Fruit fly (Drosophila melanogaster) whole organism, wandering third instar larva: ENCODE measurements around the gene CkIIalpha-i3.

Experiments used
- Abd-B ChIP-seq: fragments of >200 bp; optimal IDR thresholded peaks from 2 replicates; lab custom pipeline; 2017; ENCODE audit warnings: missing biosample characterization, missing genetic modification characterization
- CG32264 ChIP-seq: fragments of 200-800 bp; sonication (Bioruptor generic); optimal IDR thresholded peaks from 2 replicates; lab custom pipeline; 2016; ENCODE audit warnings: missing biosample characterization, missing genetic modification characterization
- CG9705 ChIP-seq: fragments of 200-800 bp; sonication (Bioruptor generic); optimal IDR thresholded peaks from 2 replicates; lab custom pipeline; 2018; ENCODE audit warnings: missing biosample characterization, mild to moderate bottlenecking, missing genetic modification characterization
- CrebA ChIP-seq: fragments of 200-800 bp; sonication (Bioruptor generic); optimal IDR thresholded peaks from 2 replicates; lab custom pipeline; 2016; ENCODE audit warnings: missing biosample characterization, mild to moderate bottlenecking, missing genetic modification characterization, borderline replicate concordance
- Dfd ChIP-seq: fragments of >200 bp; optimal IDR thresholded peaks from 2 replicates; lab custom pipeline; 2017; ENCODE audit warnings: missing biosample characterization, missing genetic modification characterization
- Dif ChIP-seq: fragments of 200-275, 200-300 bp; sonication (Bioruptor generic); optimal IDR thresholded peaks from 2 replicates; lab custom pipeline; 2018; ENCODE audit warnings: missing biosample characterization, missing genetic modification characterization; ENCODE audit not compliant: partially characterized antibody
- GATAd ChIP-seq: sonication (Bioruptor generic); optimal IDR thresholded peaks from 2 replicates; lab custom pipeline; 2016; ENCODE audit warnings: missing biosample characterization, missing genetic modification characterization
- HLH106 ChIP-seq: fragments of 200-800 bp; optimal IDR thresholded peaks from 3 replicates; lab custom pipeline; 2019; ENCODE audit warnings: missing biosample characterization, mild to moderate bottlenecking, missing genetic modification characterization, moderate library complexity
- Hnf4 ChIP-seq: fragments of 200-800 bp; sonication (Bioruptor generic); optimal IDR thresholded peaks from 2 replicates; lab custom pipeline; 2016; ENCODE audit warnings: missing biosample characterization, mild to moderate bottlenecking, missing genetic modification characterization
- Hr78 ChIP-seq: fragments of >200 bp; optimal IDR thresholded peaks from 2 replicates; lab custom pipeline; 2017; ENCODE audit warnings: missing biosample characterization, missing genetic modification characterization
- Hr83 ChIP-seq: fragments of 200-300 bp; sonication (Bioruptor generic); optimal IDR thresholded peaks from 2 replicates; lab custom pipeline; 2016; ENCODE audit warnings: missing biosample characterization, mild to moderate bottlenecking, missing genetic modification characterization, moderate library complexity; ENCODE audit not compliant: poor library complexity, severe bottlenecking
- Jra ChIP-seq: sonication (Bioruptor generic); optimal IDR thresholded peaks from 2 replicates; lab custom pipeline; 2016; ENCODE audit warnings: missing biosample characterization, missing genetic modification characterization
- Mio ChIP-seq: sonication (Bioruptor generic); optimal IDR thresholded peaks from 2 replicates; lab custom pipeline; 2016; ENCODE audit warnings: missing biosample characterization, missing genetic modification characterization
- Myc ChIP-seq: fragments of >200 bp; optimal IDR thresholded peaks from 2 replicates; lab custom pipeline; 2017
- N ChIP-seq: fragments of >200 bp; optimal IDR thresholded peaks from 2 replicates; lab custom pipeline; 2018; ENCODE audit warnings: missing biosample characterization, missing external identifiers, missing genetic modification characterization
- OdsH ChIP-seq: fragments of 200-800 bp; sonication (Bioruptor generic); optimal IDR thresholded peaks from 2 replicates; lab custom pipeline; 2016; ENCODE audit warnings: missing biosample characterization, mild to moderate bottlenecking, missing genetic modification characterization
- Rel ChIP-seq, 2 experiments: fragments of 200-800 bp; sonication (Bioruptor generic) in 1 of 2; optimal IDR thresholded peaks; 2 replicates in 1 of 2; 3 replicates in 1 of 2; lab custom pipeline; 2016 to 2019; ENCODE audit warnings: mild to moderate bottlenecking in 2 of 2, missing biosample characterization in 2 of 2, missing genetic modification characterization in 2 of 2, moderate library complexity in 1 of 2
- Sp1 ChIP-seq: fragments of 200-800 bp; sonication (Bioruptor generic); optimal IDR thresholded peaks from 3 replicates; lab custom pipeline; 2019; ENCODE audit warnings: missing biosample characterization, mild to moderate bottlenecking, missing genetic modification characterization, moderate library complexity
- Vsx2 ChIP-seq: fragments of 200-300, 225-300 bp; sonication (Bioruptor generic); optimal IDR thresholded peaks from 2 replicates; lab custom pipeline; 2018; ENCODE audit warnings: missing biosample characterization, missing genetic modification characterization; ENCODE audit not compliant: partially characterized antibody
- br ChIP-seq: fragments of 200-800 bp; sonication (Bioruptor generic); optimal IDR thresholded peaks from 2 replicates; lab custom pipeline; 2016; ENCODE audit warnings: missing biosample characterization, missing genetic modification characterization
- brk ChIP-seq: fragments of 200-800 bp; sonication (Bioruptor generic); optimal IDR thresholded peaks from 2 replicates; lab custom pipeline; 2016; ENCODE audit warnings: missing biosample characterization, mild to moderate bottlenecking, missing genetic modification characterization
- dl ChIP-seq, 2 experiments: fragments of 175-275, 200-275 bp in 1 of 2; fragments of 200-275 bp in 1 of 2; sonication (Bioruptor generic); optimal IDR thresholded peaks; lab custom pipeline; 2018; ENCODE audit warnings: mild to moderate bottlenecking in 2 of 2, missing biosample characterization in 2 of 2, missing genetic modification characterization in 2 of 2, moderate library complexity in 2 of 2; ENCODE audit not compliant: partially characterized antibody in 2 of 2, insufficient read depth in 1 of 2
- dmrt93B ChIP-seq: fragments of 200-800 bp; sonication (Bioruptor generic); optimal IDR thresholded peaks from 2 replicates; lab custom pipeline; 2018; ENCODE audit warnings: missing biosample characterization, mild to moderate bottlenecking, missing genetic modification characterization
- dsf ChIP-seq: sonication (Bioruptor generic); optimal IDR thresholded peaks from 2 replicates; lab custom pipeline; 2016; ENCODE audit warnings: missing biosample characterization, missing genetic modification characterization, borderline replicate concordance
- ey ChIP-seq: fragments of 200-800 bp; sonication (Bioruptor generic); optimal IDR thresholded peaks from 2 replicates; lab custom pipeline; 2016; ENCODE audit warnings: missing biosample characterization, missing genetic modification characterization
- foxo ChIP-seq, 2 experiments: fragments of 200-800 bp; sonication (Bioruptor generic); optimal IDR thresholded peaks; 2 replicates in 1 of 2; 3 replicates in 1 of 2; lab custom pipeline; 2016 to 2017; ENCODE audit warnings: missing biosample characterization in 2 of 2, missing genetic modification characterization in 2 of 2
- fru ChIP-seq: fragments of 200-800 bp; sonication (Bioruptor generic); optimal IDR thresholded peaks from 3 replicates; lab custom pipeline; 2016; ENCODE audit warnings: missing biosample characterization, mild to moderate bottlenecking, missing genetic modification characterization
- h ChIP-seq: fragments of 200-800 bp; sonication (Bioruptor generic); optimal IDR thresholded peaks from 3 replicates; lab custom pipeline; 2016; ENCODE audit warnings: missing biosample characterization, mild to moderate bottlenecking, missing genetic modification characterization
- jim ChIP-seq: fragments of 175-275, 200-325 bp; sonication (Bioruptor generic); optimal IDR thresholded peaks from 2 replicates; lab custom pipeline; 2016; ENCODE audit warnings: missing biosample characterization, mild to moderate bottlenecking, missing genetic modification characterization
- lola ChIP-seq: fragments of >200 bp; optimal IDR thresholded peaks from 2 replicates; lab custom pipeline; 2017; ENCODE audit warnings: missing biosample characterization, missing genetic modification characterization
- pan ChIP-seq: fragments of >200 bp; optimal IDR thresholded peaks from 2 replicates; lab custom pipeline; 2017
- psq ChIP-seq: fragments of 200-800 bp; sonication (Bioruptor generic); optimal IDR thresholded peaks from 3 replicates; lab custom pipeline; 2017; ENCODE audit warnings: missing biosample characterization, mild to moderate bottlenecking, missing genetic modification characterization, moderate library complexity
- rgr ChIP-seq: fragments of 200-800 bp; sonication (Bioruptor generic); optimal IDR thresholded peaks from 3 replicates; lab custom pipeline; 2016; ENCODE audit warnings: missing biosample characterization, mild to moderate bottlenecking, missing genetic modification characterization
- sage ChIP-seq: fragments of 200-800 bp; sonication (Bioruptor generic); optimal IDR thresholded peaks from 2 replicates; lab custom pipeline; 2016; ENCODE audit warnings: missing biosample characterization, mild to moderate bottlenecking, missing genetic modification characterization
- sv ChIP-seq: fragments of 200-800 bp; sonication (Bioruptor generic); optimal IDR thresholded peaks from 3 replicates; lab custom pipeline; 2016; ENCODE audit warnings: missing biosample characterization, missing genetic modification characterization
- tai ChIP-seq: sonication (Bioruptor generic); optimal IDR thresholded peaks from 2 replicates; lab custom pipeline; 2016; ENCODE audit warnings: missing biosample characterization, missing genetic modification characterization
- usp ChIP-seq: fragments of >200 bp; optimal IDR thresholded peaks from 2 replicates; lab custom pipeline; 2017; ENCODE audit warnings: missing biosample characterization, missing genetic modification characterization
- woc ChIP-seq: sonication (Bioruptor generic); optimal IDR thresholded peaks from 2 replicates; lab custom pipeline; 2016; ENCODE audit warnings: missing biosample characterization, mild to moderate bottlenecking, missing genetic modification characterization

The CkIIalpha-i3 gene

dm6 chr3L:711839-712553, 1.6 kb upstream of the CkIIalpha-i3 start, which contains the start of gene CG13896:
Gene CG13896 (minus strand): TSS chr3L:711850.
- peak; percentile 87 for TF ChIP-seq sv (GFP tag; lab: Kevin White, UChicago)
- peak; percentile 44 for TF ChIP-seq CG9705
- TF ChIP-seq CG32264 (GFP tag; lab: Kevin White, UChicago): no peak
- TF ChIP-seq pan: no peak
- no peak for TF ChIP-seq Rel (GFP tag; optimal IDR thresholded peaks at IDR 0.05; lab: Kevin White, UChicago)
- TF ChIP-seq Rel (tag; optimal IDR thresholded peaks at IDR 0.05; lab: Kevin White, UChicago): peak; percentile 19
- TF ChIP-seq lola: no peak
- peak; percentile 71 for TF ChIP-seq psq (GFP tag; lab: Kevin White, UChicago)
- peak; percentile 93 for TF ChIP-seq Hnf4 (GFP tag; lab: Kevin White, UChicago)
- peak; percentile 91 for TF ChIP-seq rgr (GFP tag; lab: Kevin White, UChicago)
- no peak for TF ChIP-seq Vsx2 (GFP tag; lab: Kevin White, UChicago)
- TF ChIP-seq brk (GFP tag; lab: Kevin White, UChicago): peak; percentile 68
- TF ChIP-seq jim (GFP tag; lab: Kevin White, UChicago): peak; percentile 86
- TF ChIP-seq N (GFP tag; lab: Kevin White, UChicago): no peak
- TF ChIP-seq GATAd: peak; percentile 72
- no peak for TF ChIP-seq Dif
- peak; percentile 89 for TF ChIP-seq h
- no peak for TF ChIP-seq Dfd (GFP tag; lab: Kevin White, UChicago)
- no peak for TF ChIP-seq CrebA (GFP tag; lab: Kevin White, UChicago)
- TF ChIP-seq dmrt93B (GFP tag; lab: Kevin White, UChicago): peak; percentile 69
- peak; percentile 94 for TF ChIP-seq tai
- peak; percentile 86 for TF ChIP-seq br (GFP tag; lab: Kevin White, UChicago)
- TF ChIP-seq foxo (GFP tag; optimal IDR thresholded peaks at IDR 0.05; lab: Kevin White, UChicago): peak in 1 of 2 experiments; percentile 94
- TF ChIP-seq dl (GFP tag; optimal IDR thresholded peaks at IDR 0.05; lab: Kevin White, UChicago; ENCODE audit: insufficient read depth in 1 of 2, partially characterized antibody in 2 of 2): no peak
- peak; percentile 93 for TF ChIP-seq Myc
- TF ChIP-seq sage (GFP tag; lab: Kevin White, UChicago): no peak
- peak; percentile 86 for TF ChIP-seq OdsH (GFP tag; lab: Kevin White, UChicago)
- TF ChIP-seq dsf (GFP tag; lab: Kevin White, UChicago): peak; percentile 41
- TF ChIP-seq Abd-B (GFP tag; lab: Kevin White, UChicago): no peak
- no peak for TF ChIP-seq Hr78 (GFP tag; lab: Kevin White, UChicago)
- TF ChIP-seq Jra (GFP tag; lab: Kevin White, UChicago): peak; percentile 88
- TF ChIP-seq woc (GFP tag; lab: Kevin White, UChicago): peak; percentile 64
- peak; percentile 87 for TF ChIP-seq fru (GFP tag; lab: Kevin White, UChicago)
- peak; percentile 56 for TF ChIP-seq Mio
- TF ChIP-seq HLH106: peak; percentile 73
- no peak for TF ChIP-seq usp (GFP tag; lab: Kevin White, UChicago)
- peak; percentile 85 for TF ChIP-seq ey (GFP tag; lab: Kevin White, UChicago)
- TF ChIP-seq Hr83 (GFP tag; lab: Kevin White, UChicago): peak; percentile 98
- TF ChIP-seq Sp1 (GFP tag; lab: Kevin White, UChicago): peak; percentile 32

DNA sequence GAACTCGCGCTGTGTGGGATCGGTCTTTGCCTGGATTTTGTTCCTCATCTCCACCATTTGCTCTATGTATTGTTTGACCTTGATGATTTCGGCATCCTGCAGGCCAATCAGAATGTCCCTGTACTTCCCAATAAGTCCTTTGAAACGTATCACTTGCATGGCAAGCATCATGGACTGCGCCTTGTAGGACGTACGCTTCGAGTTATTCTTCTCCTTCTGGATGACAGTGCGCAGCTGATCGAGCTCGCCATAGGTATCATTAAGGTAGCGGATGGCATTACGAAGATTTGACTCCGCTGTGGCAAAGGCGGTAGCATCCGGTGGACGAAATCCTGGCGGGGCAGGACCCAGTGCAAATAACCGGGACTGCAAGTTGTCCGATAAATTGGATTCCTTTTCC, 525 bp downstream of the CkIIalpha-i3 start:
- no peak for TF ChIP-seq dmrt93B (GFP tag; lab: Kevin White, UChicago)
- TF ChIP-seq sv (GFP tag; lab: Kevin White, UChicago): no peak
- no peak for TF ChIP-seq tai
- no peak for TF ChIP-seq foxo (GFP tag; optimal IDR thresholded peaks at IDR 0.05; lab: Kevin White, UChicago)
- TF ChIP-seq Mio: no peak
- no peak for TF ChIP-seq N (GFP tag; lab: Kevin White, UChicago)
- no peak for TF ChIP-seq woc (GFP tag; lab: Kevin White, UChicago)
- TF ChIP-seq CG32264 (GFP tag; lab: Kevin White, UChicago): no peak
- TF ChIP-seq CG9705: no peak
